Fruit fly (Drosophila melanogaster) S2 (cell line): ENCODE data around the gene CG6602.

Source experiments
- CG8478 ChIP-seq: fragments of >200 bp; optimal IDR thresholded peaks from 2 replicates; lab custom pipeline; 2018
- CTCF ChIP-seq, 2 experiments: fragments of >200 bp; optimal IDR thresholded peaks; 2 replicates each; lab custom pipeline; 2018

CG6602 gene

dm6 chr3L:6071454-6072189 lies at the start of gene CG6602:
Gene CG6602 (plus strand): TSS chr3L:6072139.
- TF ChIP-seq CTCF (optimal IDR thresholded peaks at IDR 0.05; lab: Kevin White, UChicago) (peak in 1 of 2 experiments; percentile 54), CG8478 (no peak)

DNA sequence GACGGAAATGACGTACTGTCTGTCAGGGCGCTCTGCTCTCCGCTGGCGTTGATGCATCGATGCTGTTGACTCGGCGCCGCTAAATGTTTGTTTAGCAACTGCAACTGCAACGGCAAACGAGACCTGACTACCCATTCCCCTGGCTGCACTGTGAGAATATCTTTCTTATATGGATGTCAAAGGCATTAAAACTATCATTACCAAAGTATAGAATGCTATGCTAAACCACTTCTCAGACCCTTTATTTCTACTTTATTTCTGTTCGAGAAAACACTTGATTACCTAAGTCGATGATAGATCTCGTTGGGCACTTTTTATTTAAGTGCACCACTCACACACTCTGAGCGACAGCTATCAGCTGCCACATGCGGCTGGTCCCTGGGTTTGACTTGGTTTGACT lies 49.8 kb upstream of the CG6602 start:
- TF ChIP-seq CG8478: no peak

dm6 chr3L:6033008-6033407 lies 38.9 kb upstream of the CG6602 start:
- TF ChIP-seq CTCF (optimal IDR thresholded peaks at IDR 0.05; lab: Kevin White, UChicago) (no peak), CG8478 (no peak)

DNA sequence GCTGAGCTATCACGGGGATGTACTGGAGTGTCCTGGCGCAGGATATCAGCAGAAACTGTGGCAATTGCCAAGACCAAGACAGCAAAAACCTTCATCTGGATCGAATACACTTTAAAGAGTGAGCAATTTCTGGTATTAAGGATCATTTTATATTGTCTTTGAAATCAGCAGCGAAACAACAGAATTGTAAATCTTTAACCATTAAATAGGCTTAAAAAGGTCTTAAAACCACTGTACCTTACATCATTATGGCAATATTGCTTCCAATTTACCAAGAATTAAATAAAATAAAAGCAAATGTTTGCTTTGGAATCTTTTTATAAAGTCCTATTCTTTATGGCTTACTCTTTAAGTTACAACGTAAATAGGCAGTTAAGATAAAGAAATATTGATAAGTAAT lies 37.4 kb upstream of the CG6602 start, which contains the start of gene CG10477:
CG10477 (minus strand) TSS at position 101 of the 400 bp plus-strand sequence.
- TF ChIP-seq CTCF (optimal IDR thresholded peaks at IDR 0.05; lab: Kevin White, UChicago) (no peak), CG8478 (no peak)

DNA sequence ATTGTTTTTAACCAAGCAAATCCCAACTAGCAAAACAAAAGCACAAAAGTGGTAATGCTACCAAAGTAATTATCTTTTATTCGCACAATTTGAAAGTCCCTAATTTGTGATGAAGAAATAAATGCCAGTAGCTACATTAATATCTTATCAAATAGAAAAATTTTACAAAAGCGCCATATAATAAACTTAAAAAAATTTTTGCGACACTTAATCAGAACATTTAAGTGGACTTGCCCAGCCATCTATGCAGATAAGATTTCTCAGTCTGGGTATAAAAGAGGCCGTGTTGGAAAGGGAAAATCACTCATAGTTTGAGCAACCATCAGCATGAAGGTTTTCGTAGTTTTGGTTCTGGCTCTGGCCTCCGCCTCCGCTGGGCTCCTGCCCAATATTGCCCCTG lies 37.0 kb upstream of the CG6602 start, which contains the start of gene yip7:
yip7 (plus strand) TSS at position 301 of the 400 bp plus-strand sequence.
- TF ChIP-seq CG8478 (no peak), CTCF (optimal IDR thresholded peaks at IDR 0.05; lab: Kevin White, UChicago) (no peak)

- TF ChIP-seq CTCF (optimal IDR thresholded peaks at IDR 0.05; lab: Kevin White, UChicago): no peak
- no peak for TF ChIP-seq CG8478
These were observed 35.8 kb upstream of the CG6602 start for dm6 chr3L:6036141-6036540.

DNA sequence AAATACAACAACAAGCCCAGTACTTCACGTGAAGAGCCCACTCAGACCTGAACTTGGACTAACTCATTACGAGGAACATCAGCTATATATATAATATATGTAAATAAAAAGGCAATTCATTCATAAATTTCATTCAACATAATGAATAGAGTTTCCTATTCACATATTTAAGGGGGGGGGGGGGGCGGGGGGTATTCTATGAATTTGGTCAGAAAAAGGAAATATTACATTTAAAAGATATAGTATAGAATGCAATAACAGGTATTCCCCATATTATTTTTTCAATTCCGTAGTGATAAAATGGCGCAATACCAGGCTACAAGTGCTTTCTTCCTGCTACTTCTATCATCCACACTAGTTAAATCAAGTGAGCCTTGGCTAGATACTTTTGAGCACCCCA lies 35.1 kb upstream of the CG6602 start, which contains the start of gene CG6462:
CG6462 (plus strand) TSS at position 301 of the 400 bp plus-strand sequence.
- TF ChIP-seq CTCF (optimal IDR thresholded peaks at IDR 0.05; lab: Kevin White, UChicago) (no peak), CG8478 (no peak)

dm6 chr3L:6038720-6039205 lies 33.2 kb upstream of the CG6602 start, which contains the start of gene Jon65Aiv:
Gene Jon65Aiv (plus strand): TSS chr3L:6039155.
- TF ChIP-seq CG8478: no peak
- TF ChIP-seq CTCF (optimal IDR thresholded peaks at IDR 0.05; lab: Kevin White, UChicago): no peak

DNA sequence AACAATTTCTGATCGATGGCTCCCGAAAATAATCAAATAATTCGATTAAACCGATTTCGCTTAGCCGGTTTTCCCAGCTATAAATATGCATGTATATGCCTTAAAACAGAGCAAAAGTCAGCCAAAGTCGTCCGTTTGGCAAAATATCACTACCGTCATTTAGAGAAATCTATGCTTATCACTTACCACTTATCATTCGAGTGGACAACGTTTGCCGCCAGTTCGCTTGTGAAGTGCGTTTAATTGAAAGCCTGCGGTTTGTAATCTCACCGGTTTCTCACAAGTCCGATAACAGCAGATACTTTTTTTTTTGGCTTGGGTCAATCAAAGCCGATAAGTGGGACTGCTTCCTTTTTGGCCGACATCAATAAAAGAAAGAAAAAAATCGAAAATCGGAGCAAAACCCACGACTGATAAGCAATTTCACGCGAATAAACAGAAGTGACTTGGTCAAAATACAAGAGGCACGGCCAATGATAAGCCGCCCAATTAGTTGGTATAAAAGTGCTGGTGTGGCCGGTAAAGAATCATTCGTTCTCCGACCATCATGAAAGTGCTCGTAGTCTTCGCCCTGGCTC lies 21.6 kb upstream of the CG6602 start, which contains the start of gene Jon65Aiii:
Jon65Aiii (plus strand) TSS at position 528 of the 578 bp plus-strand sequence.
- TF ChIP-seq CTCF (optimal IDR thresholded peaks at IDR 0.05; lab: Kevin White, UChicago) (no peak), CG8478 (no peak)

dm6 chr3L:6052021-6052420 lies 19.9 kb upstream of the CG6602 start, which contains the start of gene Jon65Aii:
Gene Jon65Aii (plus strand): TSS chr3L:6052321.
- TF ChIP-seq CG8478: no peak
- TF ChIP-seq CTCF (optimal IDR thresholded peaks at IDR 0.05; lab: Kevin White, UChicago): no peak

DNA sequence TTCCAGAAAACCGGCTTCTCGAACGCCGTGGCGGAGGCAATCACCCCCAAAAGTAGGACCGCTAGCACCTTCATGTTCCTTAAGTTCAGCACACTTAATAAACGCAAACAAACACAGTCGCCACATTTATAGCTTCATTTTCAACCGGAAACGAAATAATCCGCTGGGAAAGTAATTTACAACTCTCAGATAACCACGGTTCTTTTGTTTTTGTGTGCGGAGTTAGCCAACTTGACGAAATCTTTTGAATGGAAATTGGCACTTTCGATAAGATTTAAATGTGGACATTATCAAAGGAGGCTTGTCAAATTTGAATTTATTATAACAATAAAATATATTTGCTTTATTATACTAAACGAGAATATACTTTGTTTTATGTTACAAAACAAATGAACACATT lies 17.6 kb upstream of the CG6602 start, which contains the start of gene Jon65Ai:
Jon65Ai (minus strand) TSS at position 101 of the 400 bp plus-strand sequence.
- TF ChIP-seq CTCF (optimal IDR thresholded peaks at IDR 0.05; lab: Kevin White, UChicago) (no peak), CG8478 (no peak)

DNA sequence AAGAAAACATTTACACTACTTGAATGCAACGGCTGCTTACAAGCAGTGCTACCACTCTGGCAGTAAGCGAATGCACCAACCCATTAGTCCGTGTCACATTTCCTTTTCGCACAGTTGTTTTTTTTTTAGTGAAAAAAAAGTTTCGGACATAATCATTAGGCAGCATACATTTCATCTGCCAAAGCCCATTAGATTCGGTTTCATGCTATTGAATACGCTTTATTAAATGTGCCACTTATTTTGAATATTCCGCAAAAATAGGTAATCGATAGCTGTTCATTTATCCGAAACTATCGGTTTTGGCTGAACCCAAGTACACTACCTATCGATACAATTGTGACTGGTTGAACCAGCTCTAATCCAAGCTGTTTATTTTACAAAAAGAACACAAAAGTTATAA lies 17.1 kb upstream of the CG6602 start, which contains the start of gene tant:
tant (plus strand) TSS at position 334 of the 400 bp plus-strand sequence.
- TF ChIP-seq CG8478 (no peak), CTCF (optimal IDR thresholded peaks at IDR 0.05; lab: Kevin White, UChicago) (peak; percentile 52 to 62)

DNA sequence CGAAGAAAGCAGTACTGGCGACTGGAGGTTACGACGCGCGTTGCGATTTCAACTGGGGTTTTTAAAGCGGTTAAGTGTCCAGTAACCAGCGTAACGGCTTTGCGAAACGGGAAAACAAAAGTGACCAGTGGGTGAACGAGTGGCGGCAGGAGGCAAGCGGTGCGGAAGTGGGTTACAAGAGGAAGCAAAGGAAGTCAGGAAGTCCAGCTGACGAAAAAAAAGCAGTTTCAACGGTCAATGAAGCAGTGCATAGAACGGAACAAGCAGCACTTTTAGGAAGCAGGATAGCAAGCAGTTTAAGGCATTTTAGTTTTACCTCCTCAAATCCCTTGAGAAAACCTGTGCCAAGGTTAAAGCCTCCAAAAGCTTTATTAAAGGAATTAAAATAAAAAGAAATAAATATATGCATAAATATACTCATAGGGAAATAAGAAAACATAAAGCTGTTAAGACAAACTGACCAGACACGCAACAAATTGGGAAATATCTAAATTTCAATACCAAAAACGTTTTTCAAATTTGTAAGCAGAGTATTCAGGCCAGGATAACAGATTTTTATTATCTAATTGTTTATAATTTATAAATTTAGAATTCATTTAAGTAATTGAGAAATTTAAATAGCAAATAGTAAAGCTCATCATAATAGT lies 12.8 kb upstream of the CG6602 start, which contains the start of gene CG6592:
CG6592 (plus strand) TSS at position 597 of the 647 bp plus-strand sequence.
- peak; percentile 61 to 65 for TF ChIP-seq CTCF (optimal IDR thresholded peaks at IDR 0.05; lab: Kevin White, UChicago)
- no peak for TF ChIP-seq CG8478

DNA sequence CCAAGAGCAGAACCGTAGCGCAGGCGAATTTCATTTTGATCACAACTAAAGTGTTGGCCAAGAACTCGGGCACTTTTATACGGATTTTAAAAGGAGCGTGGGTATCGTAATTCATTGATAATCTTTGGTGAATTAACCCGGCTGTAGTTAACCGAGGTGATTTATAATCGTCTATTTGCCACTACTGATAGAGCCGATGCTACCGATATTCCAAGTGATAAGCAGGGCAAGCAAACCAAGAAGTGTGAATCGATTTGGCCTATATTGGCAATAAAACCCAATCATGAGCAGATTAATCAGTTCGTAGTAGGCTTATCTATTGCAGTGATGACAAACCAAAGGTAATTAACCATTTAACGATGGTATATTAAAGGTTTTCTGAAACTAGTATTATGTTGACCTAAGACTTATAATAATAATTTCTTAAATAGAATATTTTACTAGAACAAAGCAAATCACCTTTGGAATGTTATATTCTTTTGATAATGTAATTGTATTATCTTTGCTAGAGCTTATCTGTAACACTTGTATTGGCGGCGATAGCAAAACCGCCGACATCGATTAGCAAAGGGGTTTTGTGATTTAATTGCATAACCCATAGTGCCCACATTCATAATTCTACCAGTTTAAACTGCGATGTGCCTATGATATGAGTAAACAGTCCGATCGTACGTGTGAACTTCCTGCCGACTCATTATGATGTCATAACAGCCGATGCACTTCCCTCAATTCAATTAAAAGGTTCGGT lies 8.9 kb upstream of the CG6602 start, which contains the start of gene CG10472:
CG10472 (minus strand) TSS at position 51 of the 748 bp plus-strand sequence.
- TF ChIP-seq CG8478 (no peak), CTCF (optimal IDR thresholded peaks at IDR 0.05; lab: Kevin White, UChicago) (no peak)
